Worm (Caenorhabditis elegans) whole organism, young adult: ENCODE data around the gene ZK185.3.

Source experiments
- B0261.1 ChIP-seq: sonication (generic microtip); optimal IDR thresholded peaks from 2 replicates; lab custom pipeline; 2016; ENCODE audit warnings: mild to moderate bottlenecking, missing genetic modification characterization, moderate library complexity, missing compliant biosample characterization
- C17E4.6 ChIP-seq: fragments of 200-800 bp; sonication (Bioruptor generic); IDR thresholded peaks from 2 replicates; pipeline ENCODE4 v1.3.6; 2022; ENCODE audit warnings: missing genetic modification reagents, missing genetic modification characterization, missing compliant biosample characterization
- F10E7.11 ChIP-seq: sonication (generic microtip); optimal IDR thresholded peaks from 2 replicates; lab custom pipeline; 2017; ENCODE audit warnings: mild to moderate bottlenecking, missing genetic modification characterization, moderate library complexity, missing compliant biosample characterization
- F33H1.4 ChIP-seq: fragments of 200-800 bp; sonication (Bioruptor generic); IDR thresholded peaks from 2 replicates; pipeline ENCODE4 v1.3.6; 2022; ENCODE audit warnings: missing genetic modification reagents, missing genetic modification characterization, missing compliant biosample characterization
- F49E8.2 ChIP-seq: sonication (generic microtip); optimal IDR thresholded peaks from 3 replicates; lab custom pipeline; 2017; ENCODE audit warnings: missing genetic modification characterization, mild to moderate bottlenecking, missing compliant biosample characterization, antibody characterized with exemption, moderate library complexity; ENCODE audit not compliant: insufficient read depth
- F52B5.7 ChIP-seq: sonication (generic microtip); optimal IDR thresholded peaks from 2 replicates; lab custom pipeline; 2016; ENCODE audit warnings: mild to moderate bottlenecking, missing genetic modification characterization, missing compliant biosample characterization
- K11D2.4 ChIP-seq: fragments of 200-800 bp; sonication (Bioruptor generic); IDR thresholded peaks from 2 replicates; pipeline ENCODE4 v1.3.6; 2022; ENCODE audit warnings: missing genetic modification reagents, missing genetic modification characterization, missing compliant biosample characterization
- T07F8.4 ChIP-seq: sonication (generic microtip); optimal IDR thresholded peaks from 2 replicates; lab custom pipeline; 2016; ENCODE audit warnings: mild to moderate bottlenecking, missing genetic modification characterization, moderate library complexity, missing compliant biosample characterization
- T26A5.8 ChIP-seq: sonication (generic microtip); optimal IDR thresholded peaks from 2 replicates; lab custom pipeline; 2016; ENCODE audit warnings: missing genetic modification characterization, missing compliant biosample characterization
- Y53F4B.3 ChIP-seq: fragments of 200-800 bp; sonication (Bioruptor generic); IDR thresholded peaks from 2 replicates; pipeline ENCODE4 v1.3.6; 2022; ENCODE audit warnings: missing genetic modification reagents, missing genetic modification characterization, missing compliant biosample characterization
- aptf-2 ChIP-seq: fragments of 200-800 bp; sonication (Bioruptor generic); conservative IDR thresholded peaks from 2 replicates; pipeline ENCODE4 v1.3.6; 2022; ENCODE audit warnings: missing genetic modification reagents, missing genetic modification characterization, missing compliant biosample characterization
- attf-5 ChIP-seq: fragments of 200-800 bp; sonication (Bioruptor generic); optimal IDR thresholded peaks from 2 replicates; lab custom pipeline; 2018; ENCODE audit warnings: mild to moderate bottlenecking, missing genetic modification characterization, missing compliant biosample characterization
- attf-6 ChIP-seq: fragments of 200-800 bp; sonication (Bioruptor generic); IDR thresholded peaks from 2 replicates; pipeline ENCODE4 v1.3.6; 2022; ENCODE audit warnings: missing genetic modification reagents, missing genetic modification characterization, missing compliant biosample characterization
- bed-1 ChIP-seq: fragments of 200-800 bp; sonication (Bioruptor generic); IDR thresholded peaks from 2 replicates; pipeline ENCODE4 v1.3.6; 2022; ENCODE audit warnings: missing genetic modification reagents, missing genetic modification characterization, missing compliant biosample characterization
- cebp-1 ChIP-seq, 2 experiments: fragments of 200-800 bp in 1 of 2; sonication (Bioruptor generic) in 1 of 2; sonication (generic microtip) in 1 of 2; IDR thresholded peaks in 1 of 2; optimal IDR thresholded peaks in 1 of 2; 2 replicates each; pipeline versions ENCODE4 v1.3.6 to Lab custom; 2017 to 2022; ENCODE audit warnings: missing compliant biosample characterization in 2 of 2, missing genetic modification characterization in 2 of 2, mild to moderate bottlenecking in 1 of 2, missing genetic modification reagents in 1 of 2, moderate library complexity in 1 of 2
- chd-7 ChIP-seq: sonication (generic microtip); optimal IDR thresholded peaks from 2 replicates; lab custom pipeline; 2016; ENCODE audit warnings: mild to moderate bottlenecking, missing genetic modification characterization, moderate library complexity, missing compliant biosample characterization
- die-1 ChIP-seq: sonication (generic microtip); optimal IDR thresholded peaks from 2 replicates; lab custom pipeline; 2016; ENCODE audit warnings: missing genotype, mild to moderate bottlenecking, missing genetic modification characterization, missing compliant biosample characterization
- dox-1 ChIP-seq: fragments of 200-800 bp; sonication (Bioruptor generic); IDR thresholded peaks from 2 replicates; pipeline ENCODE4 v1.3.6; 2022; ENCODE audit warnings: missing genetic modification reagents, missing genetic modification characterization, missing compliant biosample characterization
- dpff-1 ChIP-seq: sonication (generic microtip); optimal IDR thresholded peaks from 2 replicates; lab custom pipeline; 2017; ENCODE audit warnings: mild to moderate bottlenecking, missing genetic modification characterization, missing compliant biosample characterization
- efl-1 ChIP-seq: fragments of 150-350 bp; optimal IDR thresholded peaks from 2 replicates; lab custom pipeline; 2014; ENCODE audit warnings: missing biosample characterization, missing genetic modification reagents, missing genetic modification characterization
- egl-18 ChIP-seq: fragments of 200-800 bp; sonication (Bioruptor generic); IDR thresholded peaks from 2 replicates; pipeline ENCODE4 v1.3.6; 2022; ENCODE audit warnings: missing genetic modification reagents, missing genetic modification characterization, missing compliant biosample characterization
- egrh-3 ChIP-seq: fragments of 200-800 bp; sonication (Bioruptor generic); IDR thresholded peaks from 2 replicates; pipeline ENCODE4 v1.3.6; 2022; ENCODE audit warnings: missing genetic modification reagents, missing genetic modification characterization, missing compliant biosample characterization
- fkh-3 ChIP-seq: sonication (generic microtip); optimal IDR thresholded peaks from 2 replicates; lab custom pipeline; 2016; ENCODE audit warnings: mild to moderate bottlenecking, missing genetic modification characterization, missing compliant biosample characterization
- gei-17 ChIP-seq: fragments of 200-800 bp; sonication (Bioruptor generic); optimal IDR thresholded peaks from 2 replicates; lab custom pipeline; 2018; ENCODE audit warnings: mild to moderate bottlenecking, missing genetic modification characterization, missing compliant biosample characterization
- hlh-26 ChIP-seq: fragments of 200-800 bp; sonication (Bioruptor generic); conservative IDR thresholded peaks from 2 replicates; pipeline ENCODE4 v1.3.6; 2022; ENCODE audit warnings: missing genetic modification reagents, missing genetic modification characterization, missing compliant biosample characterization
- hmg-1.2 ChIP-seq: fragments of 200-800 bp; sonication (Bioruptor generic); IDR thresholded peaks from 2 replicates; pipeline ENCODE4 v1.3.6; 2022; ENCODE audit warnings: missing genetic modification reagents, missing genetic modification characterization, missing compliant biosample characterization
- hmg-20 ChIP-seq: fragments of 200-800 bp; sonication (Bioruptor generic); IDR thresholded peaks from 2 replicates; pipeline ENCODE4 v1.3.6; 2022; ENCODE audit warnings: missing genetic modification reagents, missing genetic modification characterization, missing compliant biosample characterization
- lag-1 ChIP-seq: fragments of 200-800 bp; sonication (Bioruptor generic); IDR thresholded peaks from 2 replicates; pipeline ENCODE4 v1.3.6; 2022; ENCODE audit warnings: missing genetic modification reagents, missing genetic modification characterization, missing compliant biosample characterization
- lin-54 ChIP-seq: fragments of 200-800 bp; sonication (Bioruptor generic); optimal IDR thresholded peaks from 2 replicates; lab custom pipeline; 2018; ENCODE audit warnings: mild to moderate bottlenecking, missing genetic modification characterization, missing compliant biosample characterization
- lir-1 ChIP-seq: fragments of 200-800 bp; sonication (Bioruptor generic); conservative IDR thresholded peaks from 2 replicates; pipeline ENCODE4 v1.3.6; 2022; ENCODE audit warnings: missing genetic modification reagents, missing genetic modification characterization, missing compliant biosample characterization
- lsl-1 ChIP-seq: fragments of 200-800 bp; sonication (Bioruptor generic); optimal IDR thresholded peaks from 2 replicates; lab custom pipeline; 2018; ENCODE audit warnings: mild to moderate bottlenecking, missing genetic modification characterization, moderate library complexity, missing compliant biosample characterization
- madf-6 ChIP-seq: fragments of 200-800 bp; sonication (Bioruptor generic); IDR thresholded peaks from 2 replicates; pipeline ENCODE4 v1.3.6; 2022; ENCODE audit warnings: missing genetic modification reagents, missing genetic modification characterization, missing compliant biosample characterization
- mcd-1 ChIP-seq: fragments of 200-800 bp; sonication (Bioruptor generic); IDR thresholded peaks from 2 replicates; pipeline ENCODE4 v1.3.6; 2022; ENCODE audit warnings: missing genetic modification reagents, missing genetic modification characterization, missing compliant biosample characterization
- mes-4 ChIP-seq: sonication (generic microtip); optimal IDR thresholded peaks from 2 replicates; lab custom pipeline; 2016; ENCODE audit warnings: missing genotype, missing genetic modification characterization, missing compliant biosample characterization
- mxl-1 ChIP-seq: sonication (generic microtip); optimal IDR thresholded peaks from 2 replicates; lab custom pipeline; 2016; ENCODE audit warnings: missing genetic modification characterization, missing compliant biosample characterization
- nfya-1 ChIP-seq: sonication (generic microtip); optimal IDR thresholded peaks from 2 replicates; lab custom pipeline; 2017; ENCODE audit warnings: antibody characterized with exemption, missing compliant biosample characterization, missing genetic modification characterization, borderline replicate concordance; ENCODE audit not compliant: insufficient read depth
- nfyb-1 ChIP-seq: fragments of 200-800 bp; sonication (Bioruptor generic); IDR thresholded peaks from 2 replicates; pipeline ENCODE4 v1.3.6; 2022; ENCODE audit warnings: missing genetic modification reagents, missing genetic modification characterization, missing compliant biosample characterization
- nhr-179 ChIP-seq: sonication (generic microtip); optimal IDR thresholded peaks from 2 replicates; lab custom pipeline; 2016; ENCODE audit warnings: mild to moderate bottlenecking, missing genetic modification characterization, missing compliant biosample characterization
- pbrm-1 ChIP-seq: fragments of 200-800 bp; sonication (Bioruptor generic); IDR thresholded peaks from 2 replicates; pipeline ENCODE4 v1.3.6; 2022; ENCODE audit warnings: missing genetic modification reagents, missing genetic modification characterization, missing compliant biosample characterization
- rec-8 ChIP-seq, 2 experiments: sonication (generic microtip); optimal IDR thresholded peaks; 2 replicates each; lab custom pipeline; 2016; ENCODE audit warnings: mild to moderate bottlenecking in 2 of 2, missing genetic modification characterization in 2 of 2, missing genetic modification reagents in 2 of 2, missing genotype in 2 of 2, missing biosample characterization in 1 of 2, missing compliant biosample characterization in 1 of 2, moderate library complexity in 1 of 2
- snpc-1.1 ChIP-seq: sonication (generic microtip); optimal IDR thresholded peaks from 2 replicates; lab custom pipeline; 2017; ENCODE audit warnings: missing genetic modification characterization, mild to moderate bottlenecking, missing compliant biosample characterization, antibody characterized with exemption, moderate library complexity, missing genotype, missing genetic modification reagents; ENCODE audit not compliant: insufficient read depth
- somi-1 ChIP-seq: fragments of 200-800 bp; sonication (Bioruptor generic); optimal IDR thresholded peaks from 2 replicates; lab custom pipeline; 2018; ENCODE audit warnings: mild to moderate bottlenecking, missing genetic modification characterization, missing compliant biosample characterization
- sptf-2 ChIP-seq: fragments of 200-800 bp; sonication (Bioruptor generic); optimal IDR thresholded peaks from 2 replicates; lab custom pipeline; 2018; ENCODE audit warnings: mild to moderate bottlenecking, missing genetic modification characterization, missing compliant biosample characterization
- tbp1 ChIP-seq: fragments of 200-800 bp; sonication (Bioruptor generic); optimal IDR thresholded peaks from 2 replicates; lab custom pipeline; 2018; ENCODE audit warnings: mild to moderate bottlenecking, missing genetic modification characterization, missing compliant biosample characterization
- ztf-25 ChIP-seq: fragments of 200-800 bp; sonication (Bioruptor generic); IDR thresholded peaks from 2 replicates; pipeline ENCODE4 v1.3.6; 2022; ENCODE audit warnings: missing genetic modification reagents, missing genetic modification characterization, missing compliant biosample characterization
- ztf-26 ChIP-seq: sonication (generic microtip); optimal IDR thresholded peaks from 2 replicates; lab custom pipeline; 2017; ENCODE audit warnings: missing genetic modification characterization, missing compliant biosample characterization
- ztf-3 ChIP-seq: fragments of 200-800 bp; sonication (Bioruptor generic); optimal IDR thresholded peaks from 2 replicates; lab custom pipeline; 2018; ENCODE audit warnings: mild to moderate bottlenecking, missing genetic modification characterization, missing compliant biosample characterization

ZK185.3 gene

ce11 chrIV:4513269-4513819, 16.9 kb downstream of the ZK185.3 start, which contains the start of gene sar-1 (continued):
- TF ChIP-seq nfyb-1 (GFP tag; lab: Robert Waterston, UW) (peak; percentile 65), lir-1 (GFP tag; lab: Robert Waterston, UW) (peak; percentile 64; the same call in 1 of the 2 replicates), hmg-1.2 (GFP tag; lab: Robert Waterston, UW) (peak; percentile 53), nhr-179 (tag; lab: Kevin White, UChicago) (no peak), bed-1 (GFP tag; lab: Robert Waterston, UW) (no peak), gei-17 (GFP tag; lab: Kevin White, UChicago) (no peak), mxl-1 (tag; lab: Kevin White, UChicago) (no peak), K11D2.4 (peak; percentile 82), tbp1 (peak; percentile 59), cebp-1 (GFP tag; IDR thresholded peaks at IDR 0.05; lab: Robert Waterston, UW) (no peak), cebp-1 (tag; optimal IDR thresholded peaks at IDR 0.05; lab: Kevin White, UChicago) (peak; percentile 71), nfya-1 (tag; lab: Kevin White, UChicago) (no peak), pbrm-1 (GFP tag; lab: Robert Waterston, UW) (peak; percentile 79), egrh-3 (GFP tag; lab: Robert Waterston, UW) (no peak), mes-4 (tag; lab: Kevin White, UChicago) (no peak), sptf-2 (GFP tag; lab: Kevin White, UChicago) (no peak), snpc-1.1 (tag; lab: Kevin White, UChicago) (no peak), attf-5 (GFP tag; lab: Kevin White, UChicago) (peak; percentile 59), ztf-3 (no peak), F10E7.11 (tag; lab: Kevin White, UChicago) (no peak), die-1 (tag; lab: Kevin White, UChicago) (no peak), chd-7 (tag; lab: Kevin White, UChicago) (peak; percentile 68), ztf-26 (tag; lab: Kevin White, UChicago) (peak; percentile 51), egl-18 (no peak), lsl-1 (GFP tag; lab: Kevin White, UChicago) (peak; percentile 61), T26A5.8 (tag; lab: Kevin White, UChicago) (no peak), dox-1 (peak; percentile 85), madf-6 (GFP tag; lab: Robert Waterston, UW) (peak; percentile 75), B0261.1 (no peak), F49E8.2 (tag; lab: Kevin White, UChicago) (no peak), T07F8.4 (tag; lab: Kevin White, UChicago) (no peak), rec-8 (tag; optimal IDR thresholded peaks at IDR 0.05; lab: Kevin White, UChicago) (no peak), lag-1 (GFP tag; lab: Robert Waterston, UW) (no peak), attf-6 (GFP tag; lab: Robert Waterston, UW) (peak; percentile 62; the same call in 1 of the 2 replicates), hmg-20 (GFP tag; lab: Robert Waterston, UW) (peak; percentile 67), F52B5.7 (tag; lab: Kevin White, UChicago) (no peak), dpff-1 (tag; lab: Kevin White, UChicago) (no peak), F33H1.4 (GFP tag; lab: Robert Waterston, UW) (peak; percentile 72), aptf-2 (GFP tag; lab: Robert Waterston, UW) (no peak), efl-1 (GFP tag; lab: Kevin White, UChicago) (peak; percentile 55), fkh-3 (tag; lab: Kevin White, UChicago) (no peak), Y53F4B.3 (GFP tag; lab: Robert Waterston, UW) (no peak), hlh-26 (GFP tag; lab: Robert Waterston, UW) (no peak), mcd-1 (GFP tag; lab: Robert Waterston, UW) (peak; percentile 88), C17E4.6 (GFP tag; lab: Robert Waterston, UW) (peak; percentile 33; the same call in 1 of the 2 replicates), lin-54 (peak; percentile 79), somi-1 (no peak), ztf-25 (GFP tag; lab: Robert Waterston, UW) (no peak)
